Fruit fly (Drosophila melanogaster) whole organism, wandering third instar larva: ENCODE data around the gene Ugt307A1.

Source experiments
- Abd-B ChIP-seq: fragments of >200 bp; optimal IDR thresholded peaks from 2 replicates; lab custom pipeline; 2017; ENCODE audit warnings: missing biosample characterization, missing genetic modification characterization
- GATAd ChIP-seq: sonication (Bioruptor generic); optimal IDR thresholded peaks from 2 replicates; lab custom pipeline; 2016; ENCODE audit warnings: missing biosample characterization, missing genetic modification characterization
- Hr83 ChIP-seq: fragments of 200-300 bp; sonication (Bioruptor generic); optimal IDR thresholded peaks from 2 replicates; lab custom pipeline; 2016; ENCODE audit warnings: missing biosample characterization, mild to moderate bottlenecking, missing genetic modification characterization, moderate library complexity; ENCODE audit not compliant: poor library complexity, severe bottlenecking
- Mio ChIP-seq: sonication (Bioruptor generic); optimal IDR thresholded peaks from 2 replicates; lab custom pipeline; 2016; ENCODE audit warnings: missing biosample characterization, missing genetic modification characterization
- OdsH ChIP-seq: fragments of 200-800 bp; sonication (Bioruptor generic); optimal IDR thresholded peaks from 2 replicates; lab custom pipeline; 2016; ENCODE audit warnings: missing biosample characterization, mild to moderate bottlenecking, missing genetic modification characterization
- br ChIP-seq: fragments of 200-800 bp; sonication (Bioruptor generic); optimal IDR thresholded peaks from 2 replicates; lab custom pipeline; 2016; ENCODE audit warnings: missing biosample characterization, missing genetic modification characterization
- dmrt93B ChIP-seq: fragments of 200-800 bp; sonication (Bioruptor generic); optimal IDR thresholded peaks from 2 replicates; lab custom pipeline; 2018; ENCODE audit warnings: missing biosample characterization, mild to moderate bottlenecking, missing genetic modification characterization
- fru ChIP-seq: fragments of 200-800 bp; sonication (Bioruptor generic); optimal IDR thresholded peaks from 3 replicates; lab custom pipeline; 2016; ENCODE audit warnings: missing biosample characterization, mild to moderate bottlenecking, missing genetic modification characterization
- h ChIP-seq: fragments of 200-800 bp; sonication (Bioruptor generic); optimal IDR thresholded peaks from 3 replicates; lab custom pipeline; 2016; ENCODE audit warnings: missing biosample characterization, mild to moderate bottlenecking, missing genetic modification characterization
- pan ChIP-seq: fragments of >200 bp; optimal IDR thresholded peaks from 2 replicates; lab custom pipeline; 2017
- psq ChIP-seq: fragments of 200-800 bp; sonication (Bioruptor generic); optimal IDR thresholded peaks from 3 replicates; lab custom pipeline; 2017; ENCODE audit warnings: missing biosample characterization, mild to moderate bottlenecking, missing genetic modification characterization, moderate library complexity
- sv ChIP-seq: fragments of 200-800 bp; sonication (Bioruptor generic); optimal IDR thresholded peaks from 3 replicates; lab custom pipeline; 2016; ENCODE audit warnings: missing biosample characterization, missing genetic modification characterization
- usp ChIP-seq: fragments of >200 bp; optimal IDR thresholded peaks from 2 replicates; lab custom pipeline; 2017; ENCODE audit warnings: missing biosample characterization, missing genetic modification characterization

DNA sequence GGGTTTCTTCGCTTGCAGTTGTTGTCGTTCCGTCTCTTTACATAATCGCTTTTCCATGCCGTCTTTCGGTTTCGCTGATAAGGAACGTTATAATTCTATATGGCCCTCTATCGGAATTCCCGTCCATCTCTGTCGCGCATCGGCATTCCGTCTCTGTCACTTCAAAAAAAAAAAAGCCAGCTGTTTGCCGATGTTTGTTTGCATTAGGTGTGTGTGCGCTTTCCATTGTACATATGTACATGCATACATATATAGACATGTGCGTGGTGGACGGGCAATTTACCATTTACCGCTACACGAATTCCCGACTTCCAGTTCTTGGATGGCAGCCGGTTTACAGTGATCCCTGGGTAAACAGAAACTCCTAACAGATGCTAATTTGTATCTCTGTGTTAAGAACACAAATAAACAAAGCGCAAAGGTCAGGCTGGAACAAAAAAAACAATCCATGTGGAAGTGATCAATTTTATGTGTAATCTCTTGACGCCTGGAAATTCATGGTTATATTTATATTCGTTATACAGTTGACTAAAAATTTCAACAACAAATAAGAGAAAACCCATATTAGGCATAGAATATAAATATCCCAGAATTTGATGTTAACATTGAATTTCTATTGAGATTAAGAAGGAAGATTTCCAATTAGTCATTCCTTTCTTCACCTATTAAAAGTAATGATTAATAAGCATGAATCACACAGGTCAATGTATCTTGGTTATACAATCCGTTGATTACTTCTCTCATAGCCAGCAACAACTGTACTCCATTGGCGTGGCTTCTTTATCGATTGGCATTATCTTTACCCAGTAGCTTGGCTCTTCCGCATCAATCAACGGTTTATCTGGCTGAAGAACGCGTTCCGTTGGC lies 24.5 kb upstream of the Ugt307A1 start:
- TF ChIP-seq Hr83 (GFP tag; lab: Kevin White, UChicago), result peak; percentile 26
- TF ChIP-seq Mio (GFP tag; lab: Kevin White, UChicago), result no peak
- no peak for TF ChIP-seq OdsH (GFP tag; lab: Kevin White, UChicago)
- TF ChIP-seq h, result peak; percentile 14
- no peak for TF ChIP-seq pan (lab: Kevin White, UChicago)
- TF ChIP-seq GATAd (GFP tag; lab: Kevin White, UChicago), result no peak
- no peak for TF ChIP-seq sv (GFP tag; lab: Kevin White, UChicago)
- TF ChIP-seq usp, result no peak
- TF ChIP-seq psq (GFP tag; lab: Kevin White, UChicago), result peak; percentile 3
- peak; percentile 23 for TF ChIP-seq dmrt93B (GFP tag; lab: Kevin White, UChicago)
- TF ChIP-seq br (GFP tag; lab: Kevin White, UChicago), result no peak
- TF ChIP-seq Abd-B, result no peak
- peak; percentile 48 for TF ChIP-seq fru (GFP tag; lab: Kevin White, UChicago)
